Fruit fly (Drosophila melanogaster): ENCODE data around the gene CG13455.

DNA sequence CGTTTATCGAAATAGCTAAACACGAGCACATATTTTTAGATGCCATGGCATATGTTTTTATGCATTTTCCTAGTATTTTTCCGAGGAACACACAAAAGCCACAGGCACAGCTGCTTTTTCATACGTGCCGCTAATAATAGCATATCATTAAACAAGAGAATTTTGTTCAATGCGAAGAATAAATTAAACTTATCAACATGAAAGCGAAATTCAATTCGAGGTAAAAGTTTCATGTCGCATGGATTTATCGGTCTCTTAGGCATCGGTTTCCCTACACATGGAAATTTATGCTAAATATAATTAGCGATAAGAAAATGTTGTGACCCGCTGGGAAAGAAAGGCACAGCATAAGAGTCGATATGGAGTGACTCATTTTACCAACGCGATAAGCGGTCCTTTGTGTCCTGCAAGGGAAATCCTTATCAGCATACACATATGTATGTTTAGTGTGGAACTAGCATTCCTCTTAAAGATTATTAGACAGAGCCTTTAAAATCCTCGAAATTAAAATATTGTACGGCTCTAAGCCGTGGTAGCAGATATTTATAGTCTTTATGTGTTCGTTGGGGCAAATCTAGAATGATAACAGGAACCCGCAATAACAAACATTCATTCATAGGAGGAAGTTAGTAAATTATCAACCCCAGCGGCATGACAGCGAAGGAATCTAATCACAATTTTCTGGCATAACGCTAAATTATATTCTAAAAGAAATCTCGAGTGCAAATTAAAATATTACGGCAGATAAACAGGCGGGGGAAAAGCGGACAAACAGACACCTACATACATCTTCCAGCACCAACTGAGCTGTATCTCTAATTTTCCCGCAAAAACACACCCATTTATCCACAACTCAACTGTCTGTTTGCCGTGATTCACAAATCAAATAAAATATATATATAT lies 35.3 kb downstream of the CG13455 start, which contains the start of gene CG43248:
- TF ChIP-seq bab1 (GFP tag; optimal IDR thresholded peaks at IDR 0.05), result no peak
- TF ChIP-seq tj (GFP tag; optimal IDR thresholded peaks at IDR 0.05), result no peak
- no peak for TF ChIP-seq Crg-1 (GFP tag; optimal IDR thresholded peaks at IDR 0.05)
- no peak for TF ChIP-seq CG33017 (tag; optimal IDR thresholded peaks at IDR 0.05)
- no peak for TF ChIP-seq Clk (GFP tag; optimal IDR thresholded peaks at IDR 0.05)

Data from whole organism, adult.